Fruit fly (Drosophila melanogaster) whole organism: ENCODE measurements around the gene IFT57.

Experiments used
- CG8478 ChIP-seq: fragments of >200 bp; optimal IDR thresholded peaks from 2 replicates; lab custom pipeline; 2018; ENCODE audit warnings: inconsistent platforms
- Dll ChIP-seq: fragments of >200 bp; optimal IDR thresholded peaks from 2 replicates; lab custom pipeline; 2017
- EcR ChIP-seq, 2 experiments: fragments of >200 bp; optimal IDR thresholded peaks; 2 replicates each; lab custom pipeline; 2017; ENCODE audit warnings: missing biosample characterization in 2 of 2, missing genetic modification characterization in 2 of 2, missing genetic modification reagents in 2 of 2
- pan ChIP-seq: fragments of >200 bp; optimal IDR thresholded peaks from 2 replicates; lab custom pipeline; 2017
- psq ChIP-seq: fragments of >200 bp; optimal IDR thresholded peaks from 2 replicates; lab custom pipeline; 2017
- usp ChIP-seq: fragments of >200 bp; optimal IDR thresholded peaks from 2 replicates; lab custom pipeline; 2017; ENCODE audit warnings: missing biosample characterization, missing genetic modification characterization, mixed read lengths

Gene IFT57

dm6 chr2L:3539412-3539743 is 8.8 kb downstream of the IFT57 start:
- no peak for TF ChIP-seq Dll (lab: Kevin White, UChicago)
- TF ChIP-seq pan (lab: Kevin White, UChicago): no peak
- no peak for TF ChIP-seq usp (GFP tag; lab: Kevin White, UChicago)
- TF ChIP-seq EcR (GFP tag; optimal IDR thresholded peaks at IDR 0.05; lab: Kevin White, UChicago): no peak
- TF ChIP-seq psq: no peak
- TF ChIP-seq CG8478 (lab: Kevin White, UChicago): no peak

dm6 chr2L:3539996-3540395 is 9.4 kb downstream of the IFT57 start:
- TF ChIP-seq EcR (GFP tag; optimal IDR thresholded peaks at IDR 0.05; lab: Kevin White, UChicago): no peak
- peak; percentile 61 for TF ChIP-seq CG8478 (lab: Kevin White, UChicago)
- TF ChIP-seq pan (lab: Kevin White, UChicago): no peak
- TF ChIP-seq usp (GFP tag; lab: Kevin White, UChicago): no peak
- TF ChIP-seq psq: no peak
- no peak for TF ChIP-seq Dll (lab: Kevin White, UChicago)

- TF ChIP-seq Dll (lab: Kevin White, UChicago) (no peak), CG8478 (lab: Kevin White, UChicago) (no peak), EcR (GFP tag; optimal IDR thresholded peaks at IDR 0.05; lab: Kevin White, UChicago) (no peak), usp (GFP tag; lab: Kevin White, UChicago) (no peak), psq (no peak), pan (lab: Kevin White, UChicago) (no peak)
Measured at dm6 chr2L:3543062-3543461, 12.5 kb downstream of the IFT57 start.

dm6 chr2L:3545033-3545666 is 14.6 kb downstream of the IFT57 start:
- TF ChIP-seq usp (GFP tag; lab: Kevin White, UChicago): no peak
- peak; percentile 100 for TF ChIP-seq Dll (lab: Kevin White, UChicago)
- TF ChIP-seq psq: no peak
- no peak for TF ChIP-seq pan (lab: Kevin White, UChicago)
- no peak for TF ChIP-seq EcR (GFP tag; optimal IDR thresholded peaks at IDR 0.05; lab: Kevin White, UChicago)
- no peak for TF ChIP-seq CG8478 (lab: Kevin White, UChicago)

dm6 chr2L:3547512-3547911 is 16.9 kb downstream of the IFT57 start:
- TF ChIP-seq psq (no peak), Dll (lab: Kevin White, UChicago) (no peak), EcR (GFP tag; optimal IDR thresholded peaks at IDR 0.05; lab: Kevin White, UChicago) (no peak), pan (lab: Kevin White, UChicago) (no peak), usp (GFP tag; lab: Kevin White, UChicago) (no peak), CG8478 (lab: Kevin White, UChicago) (no peak)

dm6 chr2L:3548879-3549278 is 18.3 kb downstream of the IFT57 start:
- no peak for TF ChIP-seq psq
- TF ChIP-seq pan (lab: Kevin White, UChicago): no peak
- TF ChIP-seq Dll (lab: Kevin White, UChicago): no peak
- TF ChIP-seq CG8478 (lab: Kevin White, UChicago): no peak
- no peak for TF ChIP-seq EcR (GFP tag; optimal IDR thresholded peaks at IDR 0.05; lab: Kevin White, UChicago)
- TF ChIP-seq usp (GFP tag; lab: Kevin White, UChicago): no peak

- TF ChIP-seq usp (GFP tag; lab: Kevin White, UChicago) (no peak), CG8478 (lab: Kevin White, UChicago) (no peak), pan (lab: Kevin White, UChicago) (no peak), Dll (lab: Kevin White, UChicago) (no peak), psq (no peak), EcR (GFP tag; optimal IDR thresholded peaks at IDR 0.05; lab: Kevin White, UChicago) (no peak)
Measured at dm6 chr2L:3549742-3550141, 19.2 kb downstream of the IFT57 start.

dm6 chr2L:3550583-3550982 is 20.0 kb downstream of the IFT57 start:
- TF ChIP-seq Dll (lab: Kevin White, UChicago) (no peak), psq (no peak), EcR (GFP tag; optimal IDR thresholded peaks at IDR 0.05; lab: Kevin White, UChicago) (no peak), pan (lab: Kevin White, UChicago) (no peak), CG8478 (lab: Kevin White, UChicago) (no peak), usp (GFP tag; lab: Kevin White, UChicago) (no peak)

dm6 chr2L:3552773-3553172 is 22.2 kb downstream of the IFT57 start:
- TF ChIP-seq CG8478 (lab: Kevin White, UChicago): no peak

- no peak for TF ChIP-seq EcR (GFP tag; optimal IDR thresholded peaks at IDR 0.05; lab: Kevin White, UChicago)
- no peak for TF ChIP-seq CG8478 (lab: Kevin White, UChicago)
- no peak for TF ChIP-seq pan (lab: Kevin White, UChicago)
- no peak for TF ChIP-seq usp (GFP tag; lab: Kevin White, UChicago)
- no peak for TF ChIP-seq psq
- no peak for TF ChIP-seq Dll (lab: Kevin White, UChicago)
Measured at dm6 chr2L:3553902-3554301, 23.3 kb downstream of the IFT57 start.

dm6 chr2L:3555408-3556058 is 24.9 kb downstream of the IFT57 start:
- TF ChIP-seq EcR (GFP tag; optimal IDR thresholded peaks at IDR 0.05; lab: Kevin White, UChicago): no peak
- TF ChIP-seq CG8478 (lab: Kevin White, UChicago): no peak
- no peak for TF ChIP-seq usp (GFP tag; lab: Kevin White, UChicago)
- no peak for TF ChIP-seq pan (lab: Kevin White, UChicago)
- no peak for TF ChIP-seq psq
- no peak for TF ChIP-seq Dll (lab: Kevin White, UChicago)

- no peak for TF ChIP-seq Dll (lab: Kevin White, UChicago)
- TF ChIP-seq CG8478 (lab: Kevin White, UChicago): no peak
- TF ChIP-seq pan (lab: Kevin White, UChicago): no peak
- TF ChIP-seq EcR (GFP tag; optimal IDR thresholded peaks at IDR 0.05; lab: Kevin White, UChicago): no peak
- TF ChIP-seq usp (GFP tag; lab: Kevin White, UChicago): no peak
- TF ChIP-seq psq: no peak
Measured at dm6 chr2L:3556937-3557336, 26.3 kb downstream of the IFT57 start.
